Worm (Caenorhabditis elegans) whole organism, L4 larva: ENCODE data around the gene Y22D7AR.7.

ENCODE experiments used
- D1046.2 ChIP-seq: fragments of 200-800 bp; sonication (Bioruptor generic); IDR thresholded peaks from 2 replicates; pipeline ENCODE4 v1.3.6; 2022; ENCODE audit warnings: missing genetic modification characterization, missing compliant biosample characterization
- F10B5.3 ChIP-seq: sonication (generic microtip); optimal IDR thresholded peaks from 2 replicates; lab custom pipeline; 2016; ENCODE audit warnings: mild to moderate bottlenecking, missing genetic modification characterization, missing compliant biosample characterization
- F26F4.8 ChIP-seq: fragments of 200-800 bp; sonication (Bioruptor generic); conservative IDR thresholded peaks from 2 replicates; pipeline ENCODE4 v1.3.6; 2022; ENCODE audit warnings: missing genetic modification characterization, missing compliant biosample characterization
- aly-2 ChIP-seq: sonication (generic microtip); optimal IDR thresholded peaks from 2 replicates; lab custom pipeline; 2018; ENCODE audit warnings: missing biosample characterization, missing genetic modification characterization
- ama-1 ChIP-seq: fragments of 150-350 bp; optimal IDR thresholded peaks from 2 replicates; lab custom pipeline; 2014; ENCODE audit warnings: inconsistent platforms, mixed read lengths
- ceh-20 ChIP-seq: fragments of 200-800 bp; sonication (Bioruptor generic); IDR thresholded peaks from 2 replicates; pipeline ENCODE4 v1.3.6; 2022; ENCODE audit warnings: missing genetic modification reagents, missing genetic modification characterization, missing compliant biosample characterization
- ceh-32 ChIP-seq: sonication (generic microtip); optimal IDR thresholded peaks from 2 replicates; lab custom pipeline; 2016; ENCODE audit warnings: mild to moderate bottlenecking, missing genetic modification characterization, missing compliant biosample characterization; ENCODE audit not compliant: poor library complexity
- ctbp-1 ChIP-seq: fragments of 200-800 bp; sonication (Bioruptor generic); IDR thresholded peaks from 2 replicates; pipeline ENCODE4 v1.3.6; 2022; ENCODE audit warnings: missing genetic modification reagents, missing genetic modification characterization, missing compliant biosample characterization
- daf-16 ChIP-seq, 3 experiments: sonication (generic microtip); optimal IDR thresholded peaks; 2 replicates each; lab custom pipeline; 2016 to 2017; ENCODE audit warnings: missing genetic modification characterization in 3 of 3, missing genetic modification reagents in 3 of 3, mild to moderate bottlenecking in 2 of 3, missing compliant biosample characterization in 2 of 3, missing biosample characterization in 1 of 3, moderate library complexity in 1 of 3
- dmd-8 ChIP-seq: fragments of 200-800 bp; sonication (Bioruptor generic); IDR thresholded peaks from 2 replicates; pipeline ENCODE4 v1.3.6; 2022; ENCODE audit warnings: missing genetic modification characterization, missing compliant biosample characterization
- dpl-1 ChIP-seq: fragments of 150-350 bp; optimal IDR thresholded peaks from 2 replicates; lab custom pipeline; 2014; ENCODE audit warnings: missing biosample characterization, missing genetic modification reagents, missing genetic modification characterization
- egl-27 ChIP-seq: sonication (generic microtip); optimal IDR thresholded peaks from 3 replicates; lab custom pipeline; 2017; ENCODE audit warnings: missing biosample characterization, missing genetic modification reagents, missing genetic modification characterization
- egl-43 ChIP-seq: fragments of 200-800 bp; sonication (Bioruptor generic); IDR thresholded peaks from 2 replicates; pipeline ENCODE4 v1.3.6; 2022; ENCODE audit warnings: missing genetic modification reagents, missing genetic modification characterization, missing compliant biosample characterization
- fkh-10 ChIP-seq: fragments of 150-350 bp; optimal IDR thresholded peaks from 2 replicates; lab custom pipeline; 2014; ENCODE audit warnings: missing biosample characterization, missing genetic modification reagents, missing genetic modification characterization
- fos-1 ChIP-seq: fragments of 150-350 bp; optimal IDR thresholded peaks from 2 replicates; lab custom pipeline; 2014; ENCODE audit warnings: missing biosample characterization, missing genetic modification characterization
- gei-8 ChIP-seq: fragments of 200-800 bp; sonication (Bioruptor generic); optimal IDR thresholded peaks from 2 replicates; lab custom pipeline; 2018; ENCODE audit warnings: mild to moderate bottlenecking, missing genetic modification characterization, missing compliant biosample characterization
- hif-1 ChIP-seq, 2 experiments: sonication (generic microtip); optimal IDR thresholded peaks; 2 replicates each; lab custom pipeline; 2016 to 2017; ENCODE audit warnings: missing compliant biosample characterization in 2 of 2, missing genetic modification characterization in 2 of 2, missing genetic modification reagents in 2 of 2, missing genotype in 2 of 2, mild to moderate bottlenecking in 1 of 2
- hlh-30 ChIP-seq: sonication (generic microtip); optimal IDR thresholded peaks from 2 replicates; lab custom pipeline; 2017; ENCODE audit warnings: antibody characterized with exemption, mild to moderate bottlenecking, missing genetic modification characterization, missing compliant biosample characterization; ENCODE audit not compliant: insufficient read depth
- jun-1 ChIP-seq: fragments of 150-350 bp; optimal IDR thresholded peaks from 2 replicates; lab custom pipeline; 2014; ENCODE audit warnings: missing biosample characterization, missing genetic modification reagents, missing genetic modification characterization
- lim-7 ChIP-seq: fragments of 200-800 bp; sonication (Bioruptor generic); IDR thresholded peaks from 2 replicates; pipeline ENCODE4 v1.3.6; 2022; ENCODE audit warnings: missing genetic modification characterization, missing compliant biosample characterization
- lin-13 ChIP-seq: fragments of 150-350 bp; optimal IDR thresholded peaks from 2 replicates; lab custom pipeline; 2014; ENCODE audit warnings: missing biosample characterization, missing genetic modification reagents, missing genetic modification characterization
- lin-29 ChIP-seq: fragments of 200-800 bp; sonication (Bioruptor generic); IDR thresholded peaks from 2 replicates; pipeline ENCODE4 v1.3.6; 2022; ENCODE audit warnings: missing genetic modification reagents, missing genetic modification characterization, missing compliant biosample characterization
- lin-38 ChIP-seq: fragments of 200-800 bp; sonication (Bioruptor generic); IDR thresholded peaks from 2 replicates; pipeline ENCODE4 v1.3.6; 2022; ENCODE audit warnings: missing genetic modification reagents, missing genetic modification characterization, missing compliant biosample characterization
- mdt-29 ChIP-seq: fragments of 200-800 bp; sonication (Bioruptor generic); IDR thresholded peaks from 2 replicates; pipeline ENCODE4 v1.3.6; 2022; ENCODE audit warnings: missing genetic modification reagents, missing genetic modification characterization, missing compliant biosample characterization
- mes-2 ChIP-seq: sonication (generic microtip); optimal IDR thresholded peaks from 2 replicates; lab custom pipeline; 2016; ENCODE audit warnings: missing genotype, mild to moderate bottlenecking, missing genetic modification characterization, missing compliant biosample characterization; ENCODE audit not compliant: poor library complexity, severe bottlenecking
- mxl-2 ChIP-seq: fragments of 200-800 bp; sonication (Bioruptor generic); conservative IDR thresholded peaks from 2 replicates; pipeline ENCODE4 v1.3.6; 2022; ENCODE audit warnings: missing genetic modification reagents, missing genetic modification characterization, missing compliant biosample characterization
- nhr-102 ChIP-seq: sonication (generic microtip); optimal IDR thresholded peaks from 2 replicates; lab custom pipeline; 2016; ENCODE audit warnings: mild to moderate bottlenecking, missing genetic modification characterization, moderate library complexity, missing compliant biosample characterization
- nhr-25 ChIP-seq: sonication (generic microtip); optimal IDR thresholded peaks from 2 replicates; lab custom pipeline; 2017; ENCODE audit warnings: missing genetic modification characterization, mild to moderate bottlenecking, missing compliant biosample characterization, antibody characterized with exemption, moderate library complexity, borderline replicate concordance; ENCODE audit not compliant: insufficient read depth
- nhr-42 ChIP-seq: fragments of 200-800 bp; sonication (Bioruptor generic); IDR thresholded peaks from 2 replicates; pipeline ENCODE4 v1.3.6; 2022; ENCODE audit warnings: missing genetic modification characterization, missing compliant biosample characterization
- nhr-48 ChIP-seq: sonication (generic microtip); optimal IDR thresholded peaks from 2 replicates; lab custom pipeline; 2016; ENCODE audit warnings: mild to moderate bottlenecking, missing genetic modification characterization, missing compliant biosample characterization
- nhr-6 ChIP-seq: fragments of 150-350 bp; optimal IDR thresholded peaks from 2 replicates; lab custom pipeline; 2014; ENCODE audit warnings: missing biosample characterization, missing genetic modification characterization
- nhr-76 ChIP-seq: fragments of 150-350 bp; optimal IDR thresholded peaks from 2 replicates; lab custom pipeline; 2014; ENCODE audit warnings: missing biosample characterization, missing genetic modification characterization
- pha-4 ChIP-seq, 2 experiments: fragments of 150-350 bp in 1 of 2; fragments of 200-800 bp in 1 of 2; sonication (Bioruptor generic) in 1 of 2; IDR thresholded peaks in 1 of 2; optimal IDR thresholded peaks in 1 of 2; 2 replicates each; pipeline versions ENCODE4 v1.3.6 to Lab custom; 2014 to 2022; ENCODE audit warnings: missing genetic modification characterization in 2 of 2, missing genetic modification reagents in 2 of 2, missing biosample characterization in 1 of 2, missing compliant biosample characterization in 1 of 2
- rbr-2 ChIP-seq: sonication (generic microtip); optimal IDR thresholded peaks from 2 replicates; lab custom pipeline; 2016; ENCODE audit warnings: missing genotype, missing genetic modification characterization, missing compliant biosample characterization
- saeg-2 ChIP-seq: fragments of 200-800 bp; sonication (Bioruptor generic); IDR thresholded peaks from 2 replicates; pipeline ENCODE4 v1.3.6; 2022; ENCODE audit warnings: missing genetic modification reagents, missing genetic modification characterization, missing compliant biosample characterization
- sdz-12 ChIP-seq: fragments of 200-800 bp; sonication (Bioruptor generic); optimal IDR thresholded peaks from 2 replicates; lab custom pipeline; 2018; ENCODE audit warnings: mild to moderate bottlenecking, missing genetic modification characterization, missing compliant biosample characterization
- skn-1 ChIP-seq: fragments of 150-350 bp; optimal IDR thresholded peaks from 2 replicates; lab custom pipeline; 2014; ENCODE audit warnings: missing biosample characterization, missing genetic modification characterization
- spr-1 ChIP-seq: sonication (generic microtip); optimal IDR thresholded peaks from 2 replicates; lab custom pipeline; 2016; ENCODE audit warnings: mild to moderate bottlenecking, missing genetic modification characterization, missing compliant biosample characterization
- tra-1 ChIP-seq: fragments of 200-800 bp; sonication (Bioruptor generic); IDR thresholded peaks from 2 replicates; pipeline ENCODE4 v1.3.6; 2022; ENCODE audit warnings: missing genetic modification reagents, missing genetic modification characterization, missing compliant biosample characterization
- unc-39 ChIP-seq: sonication (generic microtip); optimal IDR thresholded peaks from 2 replicates; lab custom pipeline; 2017; ENCODE audit warnings: missing biosample characterization, missing genetic modification characterization
- unc-62 ChIP-seq, 3 experiments: fragments of 150-350 bp in 1 of 3; sonication (generic microtip); optimal IDR thresholded peaks in 2 of 3; peaks in 1 of 3; 1 replicate in 1 of 3; 2 replicates in 2 of 3; lab custom pipeline; 2014 to 2017; ENCODE audit warnings: missing biosample characterization in 3 of 3, missing genetic modification characterization in 3 of 3, missing genetic modification reagents in 3 of 3, missing genotype in 1 of 3
- zag-1 ChIP-seq: fragments of 150-350 bp; optimal IDR thresholded peaks from 2 replicates; lab custom pipeline; 2014; ENCODE audit warnings: missing biosample characterization, missing genetic modification characterization
- zfp-2 ChIP-seq: sonication (generic microtip); optimal IDR thresholded peaks from 2 replicates; lab custom pipeline; 2016; ENCODE audit warnings: mild to moderate bottlenecking, missing genetic modification characterization, missing compliant biosample characterization

Y22D7AR.7 gene

ce11 chrIII:1680996-1681395 is 6.9 kb downstream of the Y22D7AR.7 start (continued):
- TF ChIP-seq egl-27 (no peak), nhr-42 (GFP tag; lab: Robert Waterston, UW) (0 out of 2 replicates have a peak, but pooled peaks have one; percentile 54), rbr-2 (tag; lab: Kevin White, UChicago) (peak; percentile 63), pha-4 (GFP tag; IDR thresholded peaks at IDR 0.05; lab: Robert Waterston, UW) (no peak), pha-4 (tag; optimal IDR thresholded peaks at IDR 0.05; lab: Kevin White, UChicago) (no peak), zag-1 (tag; lab: Kevin White, UChicago) (no peak), fos-1 (tag; lab: Kevin White, UChicago) (no peak), ama-1 (lab: Kevin White, UChicago) (no peak), dpl-1 (GFP tag; lab: Kevin White, UChicago) (peak; percentile 38), nhr-48 (tag; lab: Kevin White, UChicago) (peak; percentile 68), nhr-25 (no peak), F10B5.3 (tag; lab: Kevin White, UChicago) (no peak), spr-1 (tag; lab: Kevin White, UChicago) (no peak), ceh-20 (GFP tag; lab: Robert Waterston, UW) (peak; percentile 97)

ce11 chrIII:1680393-1680792 is 7.5 kb downstream of the Y22D7AR.7 start:
- no peak for TF ChIP-seq unc-39
- TF ChIP-seq mxl-2, result no peak
- no peak for TF ChIP-seq dmd-8 (GFP tag; lab: Robert Waterston, UW)
- no peak for TF ChIP-seq mes-2 (tag; lab: Kevin White, UChicago)
- TF ChIP-seq nhr-102 (tag; lab: Kevin White, UChicago), result no peak
- peak in 1 of 2 experiments; percentile 62 for TF ChIP-seq unc-62 (GFP tag; optimal IDR thresholded peaks at IDR 0.05 in 1 of 2; lab: Kevin White, UChicago)
- no peak for TF ChIP-seq unc-62 (tag; optimal IDR thresholded peaks at IDR 0.05; lab: Kevin White, UChicago)

DNA sequence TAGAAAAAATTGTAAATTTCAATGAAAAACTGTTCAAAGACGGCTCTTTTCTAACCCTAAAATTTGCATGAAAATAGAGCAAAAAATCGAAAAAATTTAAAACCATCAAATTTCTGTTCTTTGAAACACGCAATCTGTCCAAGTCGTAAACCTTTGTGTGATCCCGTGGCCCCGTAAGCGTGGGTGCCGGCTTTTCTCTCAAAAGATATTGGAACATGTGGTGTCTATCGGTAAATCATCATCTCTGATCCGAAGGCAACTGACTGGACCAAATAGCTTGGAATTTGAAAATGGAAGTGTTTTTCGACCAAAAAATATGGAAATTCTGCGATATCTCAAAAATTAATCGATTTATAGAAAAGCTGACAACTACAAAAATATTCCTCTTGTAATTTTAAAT is 9.2 kb downstream of the Y22D7AR.7 start:
- peak in 1 of 2 experiments; percentile 55 for TF ChIP-seq unc-62 (GFP tag; optimal IDR thresholded peaks at IDR 0.05 in 1 of 2; lab: Kevin White, UChicago)
- TF ChIP-seq unc-62 (tag; optimal IDR thresholded peaks at IDR 0.05; lab: Kevin White, UChicago), result no peak
- TF ChIP-seq rbr-2 (tag; lab: Kevin White, UChicago), result no peak
- TF ChIP-seq lin-38 (GFP tag; lab: Robert Waterston, UW), result no peak

- no peak for TF ChIP-seq lim-7 (GFP tag; lab: Robert Waterston, UW)
- TF ChIP-seq skn-1, result no peak
- TF ChIP-seq hlh-30, result peak; percentile 34
- TF ChIP-seq F26F4.8 (GFP tag; lab: Robert Waterston, UW), result no peak
- TF ChIP-seq fkh-10, result no peak
- no peak for TF ChIP-seq D1046.2 (GFP tag; lab: Robert Waterston, UW)
- no peak for TF ChIP-seq daf-16 (GFP tag; optimal IDR thresholded peaks at IDR 0.05; lab: Kevin White, UChicago)
- peak; percentile 83 for TF ChIP-seq daf-16 (tag; optimal IDR thresholded peaks at IDR 0.05; lab: Kevin White, UChicago)
- no peak for TF ChIP-seq lin-29 (GFP tag; lab: Robert Waterston, UW)
- peak; percentile 1 for TF ChIP-seq nhr-6
- TF ChIP-seq lin-13 (GFP tag; lab: Kevin White, UChicago), result no peak
- no peak for TF ChIP-seq zfp-2 (tag; lab: Kevin White, UChicago)
- TF ChIP-seq ceh-32 (tag; lab: Kevin White, UChicago), result no peak
- TF ChIP-seq mdt-29, result no peak
- TF ChIP-seq jun-1 (tag; lab: Kevin White, UChicago), result no peak
- no peak for TF ChIP-seq sdz-12 (GFP tag; lab: Kevin White, UChicago)
- TF ChIP-seq nhr-48 (tag; lab: Kevin White, UChicago), result no peak
- no peak for TF ChIP-seq ctbp-1 (GFP tag; lab: Robert Waterston, UW)
- no peak for TF ChIP-seq rbr-2 (tag; lab: Kevin White, UChicago)
- TF ChIP-seq aly-2 (tag; lab: Kevin White, UChicago), result no peak
- no peak for TF ChIP-seq egl-43
- no peak for TF ChIP-seq nhr-76
- TF ChIP-seq pha-4 (GFP tag; IDR thresholded peaks at IDR 0.05; lab: Robert Waterston, UW), result no peak
- TF ChIP-seq pha-4 (tag; optimal IDR thresholded peaks at IDR 0.05; lab: Kevin White, UChicago), result no peak
- no peak for TF ChIP-seq F10B5.3 (tag; lab: Kevin White, UChicago)
- TF ChIP-seq gei-8 (GFP tag; lab: Kevin White, UChicago), result no peak
- TF ChIP-seq saeg-2 (GFP tag; lab: Robert Waterston, UW), result no peak
- TF ChIP-seq hif-1 (tag; optimal IDR thresholded peaks at IDR 0.05; lab: Kevin White, UChicago), result no peak
- no peak for TF ChIP-seq nhr-25
- TF ChIP-seq tra-1, result no peak
These were observed 11.3 kb downstream of the Y22D7AR.7 start, which contains the start of gene Y22D7AR.6 for ce11 chrIII:1676588-1676987. Gene Y22D7AR.6, minus strand, starts transcription at chrIII:1676721.
